Fruit fly (Drosophila melanogaster) whole organism, embryonic: ENCODE data around the gene cmet.

Source experiments
- BtbVII ChIP-seq: fragments of 200-800 bp; sonication (Bioruptor generic); optimal IDR thresholded peaks from 3 replicates; lab custom pipeline; 2017; ENCODE audit warnings: missing biosample characterization, mild to moderate bottlenecking, missing genetic modification characterization
- CG10431 ChIP-seq: fragments of 200-800 bp; sonication (Bioruptor generic); optimal IDR thresholded peaks from 3 replicates; lab custom pipeline; 2018; ENCODE audit warnings: missing biosample characterization, mild to moderate bottlenecking, missing genetic modification characterization
- CG4328 ChIP-seq: fragments of 200-800 bp; sonication (Bioruptor generic); optimal IDR thresholded peaks from 3 replicates; lab custom pipeline; 2017; ENCODE audit warnings: missing biosample characterization, missing genetic modification reagents, missing genetic modification characterization
- CG43689 ChIP-seq: fragments of 200-800 bp; sonication (Bioruptor generic); IDR thresholded peaks from 2 replicates; pipeline ENCODE4 v1.3.6; 2022; ENCODE audit warnings: missing biosample characterization, missing genetic modification characterization
- cad ChIP-seq: fragments of >200 bp; optimal IDR thresholded peaks from 2 replicates; lab custom pipeline; 2017; ENCODE audit warnings: missing biosample characterization, missing genetic modification characterization

DNA sequence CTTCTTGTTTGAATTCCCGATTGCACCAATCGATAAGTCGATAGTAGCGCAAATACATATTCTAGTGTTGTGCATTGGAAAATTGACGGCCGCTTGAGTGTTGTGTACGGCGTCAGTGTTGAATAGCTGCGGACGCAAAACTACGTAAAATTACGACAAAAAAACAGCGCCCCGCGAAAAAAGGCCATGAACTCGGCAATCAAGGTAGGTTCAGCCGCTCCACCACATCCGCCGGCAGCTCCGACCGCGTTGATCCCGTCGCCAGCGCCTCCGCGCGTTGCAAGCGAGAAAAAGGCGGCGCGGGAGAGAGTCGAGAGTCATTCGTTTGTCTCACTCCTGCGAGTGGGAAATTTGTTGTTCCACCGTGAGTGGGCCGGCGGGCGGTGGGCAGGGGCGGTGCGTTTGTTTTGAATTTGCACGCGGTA lies 9.1 kb upstream of the cmet start, which contains the start of gene CG33695:
- no peak for TF ChIP-seq CG43689 (GFP tag; lab: Robert Waterston, UW)
- TF ChIP-seq BtbVII (GFP tag; lab: Kevin White, UChicago) = no peak
- peak; percentile 9 for TF ChIP-seq CG10431 (GFP tag; lab: Kevin White, UChicago)
- no peak for TF ChIP-seq cad (GFP tag; lab: Kevin White, UChicago)
- no peak for TF ChIP-seq CG4328 (GFP tag; lab: Kevin White, UChicago)
